Fruit fly (Drosophila melanogaster): ENCODE measurements around the gene Spn.

The Spn gene

DNA sequence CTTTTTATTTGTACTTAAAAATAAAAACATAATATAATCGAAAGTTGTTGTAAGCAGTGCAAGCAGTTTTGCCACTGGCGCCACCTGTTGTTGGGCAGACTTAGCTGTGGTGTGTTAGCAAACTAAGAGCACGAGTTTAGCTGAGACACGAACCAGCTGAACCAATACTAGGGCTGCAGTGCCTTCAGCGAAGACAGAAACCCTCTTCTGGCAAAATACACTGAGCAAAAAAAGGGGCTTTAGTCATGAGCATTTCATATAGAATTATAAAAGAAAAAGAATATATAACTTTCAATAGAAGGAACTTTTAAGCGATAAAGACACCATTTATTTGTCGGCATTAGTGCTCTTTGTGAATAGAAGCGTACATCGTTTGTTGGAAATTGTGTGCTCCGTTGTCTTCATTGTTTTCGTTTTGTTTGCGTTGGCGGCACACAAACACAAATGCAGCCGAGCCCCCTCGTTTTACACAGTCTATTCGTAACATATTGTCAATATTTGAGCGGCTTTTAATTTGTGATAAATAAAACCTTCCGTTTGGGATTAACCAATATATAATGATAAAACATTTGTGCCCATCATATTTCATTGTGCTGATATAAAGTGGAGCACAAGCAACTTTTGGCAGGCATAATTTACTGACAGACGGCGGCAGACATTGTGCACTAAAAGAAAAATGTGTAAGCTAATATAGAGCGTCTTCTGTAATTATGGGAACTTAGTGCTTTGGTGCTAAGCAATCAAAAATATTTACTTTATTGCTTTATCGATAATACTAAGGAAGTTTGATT, 22.5 kb downstream of the Spn start (continued):
- TF ChIP-seq CHES-1-like (GFP tag; optimal IDR thresholded peaks at IDR 0.05) (no peak), schlank (tag; optimal IDR thresholded peaks at IDR 0.05) (peak; percentile 46), CG6765 (GFP tag; optimal IDR thresholded peaks at IDR 0.05) (peak; percentile 42), CG4404 (GFP tag; IDR thresholded peaks at IDR 0.05) (peak; percentile 45; the same call in 1 of the 2 replicates), sens (GFP tag) (peak; percentile 92), org-1 (GFP tag; optimal IDR thresholded peaks at IDR 0.05) (peak; percentile 34), pfk (GFP tag; optimal IDR thresholded peaks at IDR 0.05) (peak; percentile 8), CG4424 (GFP tag; optimal IDR thresholded peaks at IDR 0.05) (peak; percentile 66), CG11695 (GFP tag; IDR thresholded peaks at IDR 0.05) (peak; percentile 62), CG17361 (GFP tag; IDR thresholded peaks at IDR 0.05) (peak; percentile 69), Sox102F (GFP tag; optimal IDR thresholded peaks at IDR 0.05) (peak; percentile 66), Lim3 (GFP tag; IDR thresholded peaks at IDR 0.05) (no peak), CG2116 (GFP tag; optimal IDR thresholded peaks at IDR 0.05) (peak; percentile 48), CG11560 (tag; IDR thresholded peaks at IDR 0.05) (peak; percentile 76), Ets65A (GFP tag) (peak; percentile 98), CG6813 (GFP tag; optimal IDR thresholded peaks at IDR 0.05) (peak; percentile 79), CG17359 (tag; optimal IDR thresholded peaks at IDR 0.05) (peak; percentile 55), sens-2 (GFP tag; IDR thresholded peaks at IDR 0.05) (peak; percentile 31; the same call in 1 of the 2 replicates), CG9876 (GFP tag; optimal IDR thresholded peaks at IDR 0.05) (peak; percentile 79), CG6254 (GFP tag; optimal IDR thresholded peaks at IDR 0.05) (peak; percentile 51), gsb (GFP tag; IDR thresholded peaks at IDR 0.05) (no peak; the same call in 1 of the 2 replicates), CG12219 (GFP tag; optimal IDR thresholded peaks at IDR 0.05) (peak; percentile 69), ewg (GFP tag; optimal IDR thresholded peaks at IDR 0.05) (peak; percentile 17), CG14050 (GFP tag; IDR thresholded peaks at IDR 0.05) (peak; percentile 51; the same call in 2 of the 3 replicates), pros (GFP tag; optimal IDR thresholded peaks at IDR 0.05) (no peak), H2.0 (GFP tag; IDR thresholded peaks at IDR 0.05) (peak; percentile 79), C15 (GFP tag; IDR thresholded peaks at IDR 0.05) (peak; percentile 58; the same call in 1 of the 3 replicates), Nf-YA (GFP tag; IDR thresholded peaks at IDR 0.05) (peak; percentile 63; the same call in 1 of the 2 replicates), Drgx (GFP tag; IDR thresholded peaks at IDR 0.05) (peak; percentile 68), gro (GFP tag; optimal IDR thresholded peaks at IDR 0.05) (peak; percentile 76), mirr (GFP tag; optimal IDR thresholded peaks at IDR 0.05) (peak; percentile 30), CG17612 (GFP tag; IDR thresholded peaks at IDR 0.05) (no peak; the same call in 1 of the 2 replicates), tap (tag; optimal IDR thresholded peaks at IDR 0.05) (peak; percentile 65), CG10366 (GFP tag; IDR thresholded peaks at IDR 0.05) (peak; percentile 73), CG10431 (GFP tag; optimal IDR thresholded peaks at IDR 0.05) (peak; percentile 80), CG7271 (tag; optimal IDR thresholded peaks at IDR 0.05) (peak; percentile 34), CG6654 (GFP tag; optimal IDR thresholded peaks at IDR 0.05) (peak; percentile 26), ATbp (GFP tag; optimal IDR thresholded peaks at IDR 0.05) (peak; percentile 90), CG32532 (GFP tag; IDR thresholded peaks at IDR 0.05) (peak; percentile 89), CG3726 (GFP tag; IDR thresholded peaks at IDR 0.05) (no peak; the same call in 2 of the 3 replicates), Usf (GFP tag; optimal IDR thresholded peaks at IDR 0.05) (peak; percentile 50), Camta (GFP tag; optimal IDR thresholded peaks at IDR 0.05) (no peak), Nf-YB (GFP tag; optimal IDR thresholded peaks at IDR 0.05) (peak; percentile 72), dati (GFP tag; IDR thresholded peaks at IDR 0.05) (peak; percentile 25; the same call in 1 of the 2 replicates), CG4282 (GFP tag; optimal IDR thresholded peaks at IDR 0.05) (peak; percentile 43), E2f1 (GFP tag; IDR thresholded peaks at IDR 0.05) (peak; percentile 72), ssp (GFP tag; IDR thresholded peaks at IDR 0.05) (peak; percentile 65), CG18476 (GFP tag; optimal IDR thresholded peaks at IDR 0.05) (peak; percentile 69), run (tag; optimal IDR thresholded peaks at IDR 0.05) (peak; percentile 58)
